Fruit fly (Drosophila melanogaster): ENCODE data around the gene ssp6.
A peak's percentile ranks its signal among the peaks of the same experiment; 100 is the strongest.

Gene ssp6

dm6 chr3L:6094697-6095096 lies 18.2 kb downstream of the ssp6 start, which contains the start of the genes CG10467 and loj (continued):
- peak; percentile 96 for TF ChIP-seq tio (GFP tag; optimal IDR thresholded peaks at IDR 0.05)
- peak; percentile 88 for TF ChIP-seq ems (GFP tag; optimal IDR thresholded peaks at IDR 0.05)
- TF ChIP-seq fd102C (GFP tag; optimal IDR thresholded peaks at IDR 0.05), result peak; percentile 70
- no peak for TF ChIP-seq NK7.1 (GFP tag; optimal IDR thresholded peaks at IDR 0.05)
- TF ChIP-seq exex (tag; optimal IDR thresholded peaks at IDR 0.05), result peak; percentile 81
- peak; percentile 72 for TF ChIP-seq slp2 (GFP tag; optimal IDR thresholded peaks at IDR 0.05)
- TF ChIP-seq stc (GFP tag; IDR thresholded peaks at IDR 0.05), result peak; percentile 91
- no peak for TF ChIP-seq chinmo (GFP tag; IDR thresholded peaks at IDR 0.05; ENCODE audit: partially characterized antibody)
- TF ChIP-seq CG7928 (GFP tag; optimal IDR thresholded peaks at IDR 0.05), result peak; percentile 75
- no peak for TF ChIP-seq btn (GFP tag; optimal IDR thresholded peaks at IDR 0.05)
- TF ChIP-seq amos (GFP tag; IDR thresholded peaks at IDR 0.05; ENCODE audit: partially characterized antibody), result peak; percentile 70
- TF ChIP-seq h (optimal IDR thresholded peaks at IDR 0.05), result no peak
- peak; percentile 98 for TF ChIP-seq ttk (GFP tag; IDR thresholded peaks at IDR 0.05)
- peak; percentile 98 for TF ChIP-seq Aef1 (GFP tag; IDR thresholded peaks at IDR 0.05)
- TF ChIP-seq sug (tag; optimal IDR thresholded peaks at IDR 0.05), result peak; percentile 96
- TF ChIP-seq ERR (GFP tag; optimal IDR thresholded peaks at IDR 0.05), result peak; percentile 16
- peak; percentile 97 for TF ChIP-seq CG4617 (GFP tag; optimal IDR thresholded peaks at IDR 0.05; ENCODE audit: borderline replicate concordance)
- peak; percentile 95 for TF ChIP-seq trh (GFP tag; optimal IDR thresholded peaks at IDR 0.05)
- TF ChIP-seq dan (GFP tag; IDR thresholded peaks at IDR 0.05), result peak; percentile 94
- peak; percentile 44 for TF ChIP-seq en (GFP tag; optimal IDR thresholded peaks at IDR 0.05)
- TF ChIP-seq CG1024 (GFP tag; IDR thresholded peaks at IDR 0.05), result peak; percentile 91
- TF ChIP-seq lilli (GFP tag; optimal IDR thresholded peaks at IDR 0.05), result peak; percentile 95
- TF ChIP-seq CG17612 (GFP tag; IDR thresholded peaks at IDR 0.05), result peak; percentile 91
- peak; percentile 49 for TF ChIP-seq HmgD (GFP tag; optimal IDR thresholded peaks at IDR 0.05)
- TF ChIP-seq CG18476 (GFP tag; optimal IDR thresholded peaks at IDR 0.05), result peak; percentile 83
- peak; percentile 53 for TF ChIP-seq CG4360 (GFP tag; IDR thresholded peaks at IDR 0.05)
- peak; percentile 98 for TF ChIP-seq ranshi (GFP tag; IDR thresholded peaks at IDR 0.05)
- peak; percentile 56; the same call in 1 of the 2 replicates for TF ChIP-seq Dip2 (GFP tag; IDR thresholded peaks at IDR 0.05)
- peak; percentile 83 for TF ChIP-seq pum (GFP tag; optimal IDR thresholded peaks at IDR 0.05)
- TF ChIP-seq CG11504 (tag; optimal IDR thresholded peaks at IDR 0.05), result peak; percentile 95
- TF ChIP-seq gsb (GFP tag; IDR thresholded peaks at IDR 0.05), result peak; percentile 90
- TF ChIP-seq caup (GFP tag; optimal IDR thresholded peaks at IDR 0.05; ENCODE audit: severe bottlenecking), result peak; percentile 89
- TF ChIP-seq CG4404 (GFP tag; IDR thresholded peaks at IDR 0.05), result peak; percentile 98
- TF ChIP-seq CG6813 (GFP tag; optimal IDR thresholded peaks at IDR 0.05), result peak; percentile 80
- TF ChIP-seq E2f2 (GFP tag; IDR thresholded peaks at IDR 0.05), result peak; percentile 84
- TF ChIP-seq Ets97D (GFP tag; optimal IDR thresholded peaks at IDR 0.05), result peak; percentile 65
- no peak for TF ChIP-seq hkb (optimal IDR thresholded peaks at IDR 0.05)
- peak; percentile 90 for TF ChIP-seq hkb (GFP tag; IDR thresholded peaks at IDR 0.05)
- peak; percentile 95 for TF ChIP-seq wor (GFP tag; IDR thresholded peaks at IDR 0.05)
- TF ChIP-seq scrt (GFP tag; optimal IDR thresholded peaks at IDR 0.05), result peak; percentile 98
- TF ChIP-seq Optix (GFP tag; IDR thresholded peaks at IDR 0.05), result peak; percentile 88
- TF ChIP-seq dm (GFP tag; optimal IDR thresholded peaks at IDR 0.05), result peak; percentile 66
- peak; percentile 78 to 88 for TF ChIP-seq chif (GFP tag; optimal IDR thresholded peaks at IDR 0.05)
- TF ChIP-seq CG30403 (GFP tag; optimal IDR thresholded peaks at IDR 0.05), result peak; percentile 97
- peak; percentile 79 for TF ChIP-seq CG9876 (GFP tag; optimal IDR thresholded peaks at IDR 0.05)
- peak; percentile 79 for TF ChIP-seq Adf1 (GFP tag; IDR thresholded peaks at IDR 0.05)
- TF ChIP-seq CG15073 (GFP tag; optimal IDR thresholded peaks at IDR 0.05), result peak; percentile 93
- TF ChIP-seq insv (GFP tag; optimal IDR thresholded peaks at IDR 0.05), result peak in 1 of 2 experiments; percentile 63
- TF ChIP-seq ara (GFP tag; IDR thresholded peaks at IDR 0.05), result peak; percentile 96
- peak; percentile 98 for TF ChIP-seq esg (GFP tag; conservative IDR thresholded peaks at IDR 0.05)
- TF ChIP-seq CG8478 (optimal IDR thresholded peaks at IDR 0.05), result no peak
- peak; percentile 75 to 90 for TF ChIP-seq Pdp1 (GFP tag; optimal IDR thresholded peaks at IDR 0.05)
- TF ChIP-seq gcm (GFP tag; optimal IDR thresholded peaks at IDR 0.05), result peak; percentile 88

All from whole organism, embryonic.